Fruit fly (Drosophila melanogaster): ENCODE data around the gene BigH1.
A peak's percentile ranks its signal among the peaks of the same experiment; 100 is the strongest.

BigH1 gene

dm6 chr3R:14654976-14655896, 8.0 kb upstream of the BigH1 start (continued):
- TF ChIP-seq Ets21C (GFP tag; optimal IDR thresholded peaks at IDR 0.05) (peak; percentile 90), CG3919 (GFP tag; optimal IDR thresholded peaks at IDR 0.05) (peak; percentile 95), CG11762 (GFP tag; optimal IDR thresholded peaks at IDR 0.05; ENCODE audit: insufficient read depth) (peak; percentile 86), Hr38 (GFP tag; optimal IDR thresholded peaks at IDR 0.05) (no peak), CG15336 (GFP tag; IDR thresholded peaks at IDR 0.05) (peak; percentile 94), dac (GFP tag; optimal IDR thresholded peaks at IDR 0.05) (peak; percentile 73), Hr4 (GFP tag; optimal IDR thresholded peaks at IDR 0.05) (peak; percentile 94), CG6276 (GFP tag; optimal IDR thresholded peaks at IDR 0.05) (peak; percentile 93), CG10631 (GFP tag; optimal IDR thresholded peaks at IDR 0.05) (peak; percentile 90), Sox102F (GFP tag; optimal IDR thresholded peaks at IDR 0.05) (peak; percentile 95), CG4318 (GFP tag; optimal IDR thresholded peaks at IDR 0.05) (peak; percentile 79), topi (GFP tag; optimal IDR thresholded peaks at IDR 0.05) (peak; percentile 93), CG7368 (GFP tag; optimal IDR thresholded peaks at IDR 0.05) (peak; percentile 85), achi (GFP tag; optimal IDR thresholded peaks at IDR 0.05) (peak; percentile 94), net (GFP tag; optimal IDR thresholded peaks at IDR 0.05) (peak; percentile 92), Ets96B (tag; optimal IDR thresholded peaks at IDR 0.05) (peak; percentile 91), esn (GFP tag; optimal IDR thresholded peaks at IDR 0.05) (peak; percentile 96), dsx (GFP tag; optimal IDR thresholded peaks at IDR 0.05; ENCODE audit: poor library complexity, severe bottlenecking) (peak; percentile 90), OdsH (GFP tag; optimal IDR thresholded peaks at IDR 0.05) (peak; percentile 92), CG1621 (tag; optimal IDR thresholded peaks at IDR 0.05) (peak; percentile 92), svp (GFP tag) (peak; percentile 97), Blimp-1 (GFP tag; optimal IDR thresholded peaks at IDR 0.05) (peak; percentile 78), CG6163 (GFP tag; IDR thresholded peaks at IDR 0.05) (peak; percentile 96), CG11294 (GFP tag; IDR thresholded peaks at IDR 0.05) (peak; percentile 82), CG34406 (GFP tag; optimal IDR thresholded peaks at IDR 0.05) (peak; percentile 94), CG6854 (GFP tag; optimal IDR thresholded peaks at IDR 0.05) (peak; percentile 94), CG8319 (GFP tag; optimal IDR thresholded peaks at IDR 0.05) (peak; percentile 84), pdm3 (GFP tag; optimal IDR thresholded peaks at IDR 0.05) (peak; percentile 94), fd85E (GFP tag; optimal IDR thresholded peaks at IDR 0.05) (peak; percentile 87), ss (GFP tag; optimal IDR thresholded peaks at IDR 0.05) (peak; percentile 91 to 92), CG16779 (tag; optimal IDR thresholded peaks at IDR 0.05) (peak; percentile 89), spab (GFP tag; optimal IDR thresholded peaks at IDR 0.05) (peak; percentile 86), eg (GFP tag; IDR thresholded peaks at IDR 0.05) (peak; percentile 95), CG6792 (GFP tag; optimal IDR thresholded peaks at IDR 0.05) (peak; percentile 94)

- TF ChIP-seq Lpt (GFP tag; optimal IDR thresholded peaks at IDR 0.05) (no peak), OdsH (GFP tag; optimal IDR thresholded peaks at IDR 0.05) (peak; percentile 33), Blimp-1 (GFP tag; optimal IDR thresholded peaks at IDR 0.05) (no peak), CG6792 (GFP tag; optimal IDR thresholded peaks at IDR 0.05) (peak; percentile 0), acj6 (GFP tag; optimal IDR thresholded peaks at IDR 0.05) (peak; percentile 16), cyc (GFP tag; optimal IDR thresholded peaks at IDR 0.05) (no peak), CG8119 (GFP tag; IDR thresholded peaks at IDR 0.05) (peak; percentile 73), achi (GFP tag; optimal IDR thresholded peaks at IDR 0.05) (peak; percentile 12), Hr4 (GFP tag; optimal IDR thresholded peaks at IDR 0.05) (peak; percentile 53), lz (GFP tag; optimal IDR thresholded peaks at IDR 0.05) (peak; percentile 4), Eip78C (GFP tag) (peak; percentile 87), ss (GFP tag; optimal IDR thresholded peaks at IDR 0.05) (peak in 1 of 2 experiments; percentile 18), CG11902 (GFP tag; optimal IDR thresholded peaks at IDR 0.05) (no peak), Sox14 (GFP tag; optimal IDR thresholded peaks at IDR 0.05) (peak; percentile 35), fd85E (GFP tag; optimal IDR thresholded peaks at IDR 0.05) (no peak), Met (GFP tag; optimal IDR thresholded peaks at IDR 0.05) (no peak), CG31627 (GFP tag; optimal IDR thresholded peaks at IDR 0.05) (no peak), CG6276 (GFP tag; optimal IDR thresholded peaks at IDR 0.05) (peak; percentile 50), Hr38 (GFP tag; optimal IDR thresholded peaks at IDR 0.05) (no peak), CG6163 (GFP tag; IDR thresholded peaks at IDR 0.05) (0 out of 3 replicates have a peak, but pooled peaks have one; percentile 25), Ets96B (tag; optimal IDR thresholded peaks at IDR 0.05) (peak; percentile 33), Sox102F (GFP tag; optimal IDR thresholded peaks at IDR 0.05) (no peak), CG3032 (tag; optimal IDR thresholded peaks at IDR 0.05) (peak; percentile 39), CG4318 (GFP tag; optimal IDR thresholded peaks at IDR 0.05) (no peak), fkh (GFP tag; optimal IDR thresholded peaks at IDR 0.05) (peak; percentile 43)
Measured at dm6 chr3R:14655912-14656700, 7.1 kb upstream of the BigH1 start.

Measured in whole organism, prepupa.